Fruit fly (Drosophila melanogaster): Measurements from ENCODE around the gene CG13051.
A peak's percentile ranks its signal among the peaks of the same experiment; 100 is the strongest.

- TF ChIP-seq Jra (GFP tag; optimal IDR thresholded peaks at IDR 0.05) (no peak), OdsH (GFP tag; optimal IDR thresholded peaks at IDR 0.05) (no peak), lola (GFP tag; optimal IDR thresholded peaks at IDR 0.05) (peak; percentile 51), usp (GFP tag; optimal IDR thresholded peaks at IDR 0.05) (no peak)
These were observed 26.8 kb upstream of the CG13051 start for dm6 chr3L:16291678-16292077.
